Worm (Caenorhabditis elegans) whole organism, L4/young adult: ENCODE results near the gene tag-297.

ENCODE experiments used
- W03F9.2 ChIP-seq: fragments of 150-350 bp; optimal IDR thresholded peaks from 2 replicates; lab custom pipeline; 2014; ENCODE audit warnings: missing biosample characterization, missing genetic modification characterization
- dao-5 ChIP-seq: sonication (generic microtip); optimal IDR thresholded peaks from 2 replicates; lab custom pipeline; 2016; ENCODE audit warnings: missing genotype, missing genetic modification characterization, moderate library complexity, missing compliant biosample characterization
- him-1 ChIP-seq: sonication (generic microtip); optimal IDR thresholded peaks from 2 replicates; lab custom pipeline; 2016; ENCODE audit warnings: missing genotype, missing genetic modification reagents, missing genetic modification characterization, missing compliant biosample characterization

ce11 chrII:14591699-14592098, 35.7 kb upstream of the tag-297 start, which contains the start of gene C01G12.7:
- TF ChIP-seq him-1 (tag; lab: Kevin White, UChicago) = no peak
- TF ChIP-seq W03F9.2 (tag; lab: Kevin White, UChicago) = no peak
- no peak for TF ChIP-seq dao-5 (tag; lab: Kevin White, UChicago)
